Worm (Caenorhabditis elegans): ENCODE data around the gene lgc-6.
A peak's percentile ranks its signal among the peaks of the same experiment; 100 is the strongest.

lgc-6 gene

ce11 chrIV:8379278-8379677 lies 39.5 kb downstream of the lgc-6 start, which contains the start of gene nap-1 (continued):
- TF ChIP-seq unc-62 (GFP tag; optimal IDR thresholded peaks at IDR 0.05) (peak; percentile 26), nhr-77 (tag; optimal IDR thresholded peaks at IDR 0.05) (no peak), nhr-76 (tag; optimal IDR thresholded peaks at IDR 0.05) (no peak), elt-2 (tag; optimal IDR thresholded peaks at IDR 0.05) (peak; percentile 58), skn-1 (tag; optimal IDR thresholded peaks at IDR 0.05) (peak; percentile 33), daf-12 (tag; optimal IDR thresholded peaks at IDR 0.05) (no peak), fkh-10 (GFP tag; optimal IDR thresholded peaks at IDR 0.05) (peak; percentile 24), nhr-23 (tag; optimal IDR thresholded peaks at IDR 0.05) (peak; percentile 75), jun-1 (tag; optimal IDR thresholded peaks at IDR 0.05) (no peak), R02D3.7 (tag; optimal IDR thresholded peaks at IDR 0.05) (peak; percentile 97), tbx-2 (tag; optimal IDR thresholded peaks at IDR 0.05) (no peak), nfya-1 (tag; optimal IDR thresholded peaks at IDR 0.05; ENCODE audit: insufficient read depth) (peak; percentile 87), ztf-11 (tag; optimal IDR thresholded peaks at IDR 0.05) (no peak), lin-39 (tag; optimal IDR thresholded peaks at IDR 0.05) (peak; percentile 84), nhr-43 (tag; optimal IDR thresholded peaks at IDR 0.05; ENCODE audit: poor library complexity, severe bottlenecking) (no peak), unc-39 (tag; optimal IDR thresholded peaks at IDR 0.05) (no peak), hmg-11 (tag; optimal IDR thresholded peaks at IDR 0.05) (peak; percentile 68), ceh-9 (tag; optimal IDR thresholded peaks at IDR 0.05) (no peak)

DNA sequence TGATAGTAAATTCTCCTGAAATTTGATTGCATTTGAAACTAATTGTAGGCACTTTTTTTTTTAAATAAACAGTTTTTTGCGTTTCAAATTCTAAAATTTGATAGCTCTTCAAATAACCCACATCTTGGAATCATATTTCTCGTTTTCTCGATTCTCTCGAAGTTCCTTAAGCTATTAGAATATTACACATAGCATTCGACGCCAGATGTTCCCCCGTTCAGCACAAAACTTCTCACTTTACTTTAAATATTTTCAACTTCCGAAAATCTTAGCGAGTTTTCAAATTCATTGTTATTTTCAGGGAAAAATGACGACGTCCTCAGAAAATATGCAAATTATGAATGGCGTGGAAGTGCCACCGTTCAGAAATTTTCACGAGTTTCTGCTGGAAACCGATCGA lies 39.9 kb downstream of the lgc-6 start, which contains the start of gene praf-3:
Gene praf-3, plus strand, starts transcription at position 301 of the 400 bp plus-strand sequence.
- no peak for TF ChIP-seq ceh-9 (tag; optimal IDR thresholded peaks at IDR 0.05)
- TF ChIP-seq nhr-67 (tag; optimal IDR thresholded peaks at IDR 0.05), result no peak
- TF ChIP-seq fkh-10 (GFP tag; optimal IDR thresholded peaks at IDR 0.05), result no peak
- TF ChIP-seq nhr-28 (tag; optimal IDR thresholded peaks at IDR 0.05), result no peak
- no peak for TF ChIP-seq nhr-237 (tag; optimal IDR thresholded peaks at IDR 0.05)
- TF ChIP-seq eor-1 (tag; optimal IDR thresholded peaks at IDR 0.05), result no peak
- no peak for TF ChIP-seq ztf-4 (tag; optimal IDR thresholded peaks at IDR 0.05)
- TF ChIP-seq pha-4 (tag; optimal IDR thresholded peaks at IDR 0.05), result no peak
- TF ChIP-seq ZK546.5 (tag; optimal IDR thresholded peaks at IDR 0.05), result no peak
- TF ChIP-seq lsy-12 (tag; optimal IDR thresholded peaks at IDR 0.05), result no peak
- no peak for TF ChIP-seq ceh-28 (tag; optimal IDR thresholded peaks at IDR 0.05)
- TF ChIP-seq egl-27 (tag; optimal IDR thresholded peaks at IDR 0.05), result no peak
- no peak for TF ChIP-seq tbx-2 (tag; optimal IDR thresholded peaks at IDR 0.05)

DNA sequence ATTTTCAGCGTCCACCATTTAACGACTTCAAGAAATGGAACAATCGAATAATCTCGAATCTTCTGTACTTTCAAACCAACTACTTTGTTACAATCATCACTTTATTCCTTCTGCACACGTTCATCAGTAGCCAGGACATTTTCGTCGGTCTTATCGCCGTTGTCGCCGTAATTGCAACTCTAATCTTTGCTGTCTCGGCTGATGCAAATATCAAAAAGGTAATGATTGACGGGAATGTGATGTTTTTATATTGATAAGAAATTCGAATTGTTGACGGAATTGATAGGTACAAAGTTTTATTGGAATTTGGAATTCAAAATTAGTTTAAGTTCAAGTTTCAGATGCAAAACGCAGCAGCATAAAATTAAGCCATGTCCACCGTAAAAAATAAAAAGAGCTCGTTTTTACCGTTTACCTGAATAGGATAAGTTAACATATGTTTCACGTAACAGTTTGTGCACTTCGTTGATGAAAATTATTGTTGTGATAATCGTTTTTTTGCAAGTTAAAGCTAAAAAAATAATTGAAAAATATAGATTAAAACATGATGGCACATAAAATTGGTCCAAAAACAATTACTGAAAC lies 40.6 kb downstream of the lgc-6 start:
- TF ChIP-seq pha-4 (tag; optimal IDR thresholded peaks at IDR 0.05), result peak; percentile 59
- TF ChIP-seq elt-2 (tag; optimal IDR thresholded peaks at IDR 0.05), result peak; percentile 97
- no peak for TF ChIP-seq lin-39 (tag; optimal IDR thresholded peaks at IDR 0.05)
- TF ChIP-seq jun-1 (tag; optimal IDR thresholded peaks at IDR 0.05), result peak; percentile 32
- no peak for TF ChIP-seq ZK546.5 (tag; optimal IDR thresholded peaks at IDR 0.05)
- TF ChIP-seq pqm-1 (tag; optimal IDR thresholded peaks at IDR 0.05), result peak; percentile 89

- TF ChIP-seq ceh-9 (tag; optimal IDR thresholded peaks at IDR 0.05) (no peak), ztf-4 (tag; optimal IDR thresholded peaks at IDR 0.05) (no peak), elt-1 (tag; optimal IDR thresholded peaks at IDR 0.05) (no peak), unc-62 (GFP tag; optimal IDR thresholded peaks at IDR 0.05) (no peak), pqm-1 (tag; optimal IDR thresholded peaks at IDR 0.05) (no peak), fkh-10 (GFP tag; optimal IDR thresholded peaks at IDR 0.05) (no peak), nhr-11 (tag; optimal IDR thresholded peaks at IDR 0.05) (no peak), unc-39 (tag; optimal IDR thresholded peaks at IDR 0.05) (no peak), snpc-4 (tag; optimal IDR thresholded peaks at IDR 0.05) (no peak), daf-12 (tag; optimal IDR thresholded peaks at IDR 0.05) (no peak), nhr-12 (tag; optimal IDR thresholded peaks at IDR 0.05) (no peak), nhr-43 (tag; optimal IDR thresholded peaks at IDR 0.05; ENCODE audit: poor library complexity, severe bottlenecking) (no peak), ZK546.5 (tag; optimal IDR thresholded peaks at IDR 0.05) (no peak), hmg-11 (tag; optimal IDR thresholded peaks at IDR 0.05) (no peak), ceh-28 (tag; optimal IDR thresholded peaks at IDR 0.05) (no peak), pha-4 (tag; optimal IDR thresholded peaks at IDR 0.05) (no peak), nhr-23 (tag; optimal IDR thresholded peaks at IDR 0.05) (no peak), ama-1 (optimal IDR thresholded peaks at IDR 0.05) (no peak), nfya-1 (tag; optimal IDR thresholded peaks at IDR 0.05; ENCODE audit: insufficient read depth) (no peak)
Measured at ce11 chrIV:8382695-8383094, 43.0 kb downstream of the lgc-6 start, which contains the start of gene D2096.9. Gene D2096.9, minus strand, starts transcription at chrIV:8382795.
